Worm (Caenorhabditis elegans): ENCODE data around the gene C42D4.13.
A peak's percentile ranks its signal among the peaks of the same experiment; 100 is the strongest.

The C42D4.13 gene

ce11 chrIV:7230198-7230597, 42.3 kb upstream of the C42D4.13 start, which contains the start of gene cap-1 (continued):
- TF ChIP-seq lsl-1 (GFP tag; optimal IDR thresholded peaks at IDR 0.05) = peak; percentile 37
- peak; percentile 3 for TF ChIP-seq lin-40 (tag; optimal IDR thresholded peaks at IDR 0.05)
- TF ChIP-seq ceh-27 (GFP tag; optimal IDR thresholded peaks at IDR 0.05) = peak; percentile 41
- TF ChIP-seq ztf-18 (tag; optimal IDR thresholded peaks at IDR 0.05) = peak; percentile 32
- no peak for TF ChIP-seq lin-26 (GFP tag; IDR thresholded peaks at IDR 0.05)
- no peak for TF ChIP-seq D2030.7 (GFP tag; IDR thresholded peaks at IDR 0.05)
- peak; percentile 52 for TF ChIP-seq snpc-3.4 (tag; optimal IDR thresholded peaks at IDR 0.05)
- no peak for TF ChIP-seq Y56A3A.18 (GFP tag; IDR thresholded peaks at IDR 0.05)
- TF ChIP-seq madf-6 (GFP tag; IDR thresholded peaks at IDR 0.05) = no peak
- no peak for TF ChIP-seq cebp-1 (GFP tag; IDR thresholded peaks at IDR 0.05)
- peak; percentile 22 for TF ChIP-seq cebp-1 (tag; optimal IDR thresholded peaks at IDR 0.05)
- TF ChIP-seq F23B12.7 (tag; optimal IDR thresholded peaks at IDR 0.05; ENCODE audit: insufficient read depth) = peak; percentile 92
- peak; percentile 19 for TF ChIP-seq unc-130 (GFP tag; optimal IDR thresholded peaks at IDR 0.05)
- peak; percentile 13 for TF ChIP-seq dpl-1 (GFP tag; optimal IDR thresholded peaks at IDR 0.05)
- TF ChIP-seq mcd-1 (GFP tag; IDR thresholded peaks at IDR 0.05) = peak; percentile 88
- TF ChIP-seq snpc-1.3 (tag; optimal IDR thresholded peaks at IDR 0.05; ENCODE audit: insufficient read depth) = peak; percentile 41
- TF ChIP-seq dox-1 (GFP tag; IDR thresholded peaks at IDR 0.05) = peak; percentile 67
- TF ChIP-seq zim-3 (tag; optimal IDR thresholded peaks at IDR 0.05) = no peak
- no peak for TF ChIP-seq F57C9.4 (tag; optimal IDR thresholded peaks at IDR 0.05)
- TF ChIP-seq ztf-26 (tag; optimal IDR thresholded peaks at IDR 0.05) = no peak
- TF ChIP-seq attf-3 (GFP tag; conservative IDR thresholded peaks at IDR 0.05) = peak; percentile 38; the same call in 1 of the 2 replicates
- TF ChIP-seq B0261.1 (tag; optimal IDR thresholded peaks at IDR 0.05) = no peak
- TF ChIP-seq ceh-100 (GFP tag; IDR thresholded peaks at IDR 0.05) = peak; percentile 93
- TF ChIP-seq pbrm-1 (GFP tag; IDR thresholded peaks at IDR 0.05) = no peak
- TF ChIP-seq mes-4 (tag; optimal IDR thresholded peaks at IDR 0.05) = no peak
- TF ChIP-seq madf-10 (tag; optimal IDR thresholded peaks at IDR 0.05) = peak; percentile 8

- no peak for TF ChIP-seq nfya-2 (GFP tag; IDR thresholded peaks at IDR 0.05)
- TF ChIP-seq unc-130 (GFP tag; optimal IDR thresholded peaks at IDR 0.05) = no peak
- no peak for TF ChIP-seq F33H1.4 (GFP tag; IDR thresholded peaks at IDR 0.05)
- no peak for TF ChIP-seq F10E7.11 (tag; optimal IDR thresholded peaks at IDR 0.05)
- TF ChIP-seq lir-1 (GFP tag; conservative IDR thresholded peaks at IDR 0.05) = no peak
- TF ChIP-seq lag-1 (GFP tag; IDR thresholded peaks at IDR 0.05) = no peak
- TF ChIP-seq ama-1 (optimal IDR thresholded peaks at IDR 0.05) = no peak
- no peak for TF ChIP-seq ama-1 (GFP tag; optimal IDR thresholded peaks at IDR 0.05)
- no peak for TF ChIP-seq lin-35 (GFP tag; optimal IDR thresholded peaks at IDR 0.05)
- TF ChIP-seq D2030.7 (GFP tag; IDR thresholded peaks at IDR 0.05) = no peak
- no peak for TF ChIP-seq lsl-1 (GFP tag; optimal IDR thresholded peaks at IDR 0.05)
- TF ChIP-seq lin-40 (tag; optimal IDR thresholded peaks at IDR 0.05) = no peak
- TF ChIP-seq dpff-1 (tag; optimal IDR thresholded peaks at IDR 0.05) = no peak
- no peak for TF ChIP-seq B0261.1 (tag; optimal IDR thresholded peaks at IDR 0.05)
- no peak for TF ChIP-seq F37B4.10 (GFP tag; IDR thresholded peaks at IDR 0.05)
- no peak for TF ChIP-seq nfyb-1 (GFP tag; IDR thresholded peaks at IDR 0.05)
These were observed 40.3 kb upstream of the C42D4.13 start, which contains the start of gene D2024.5 for ce11 chrIV:7228208-7228607. D2024.5 (minus strand) TSS chrIV:7228308.

- TF ChIP-seq zim-3 (tag; optimal IDR thresholded peaks at IDR 0.05) (no peak), hmg-1.2 (GFP tag; IDR thresholded peaks at IDR 0.05) (no peak), bed-2 (GFP tag; IDR thresholded peaks at IDR 0.05) (no peak), egl-18 (GFP tag; IDR thresholded peaks at IDR 0.05) (no peak), mxl-1 (tag; optimal IDR thresholded peaks at IDR 0.05) (no peak), ztf-25 (GFP tag; IDR thresholded peaks at IDR 0.05) (no peak), snpc-1.1 (tag; optimal IDR thresholded peaks at IDR 0.05; ENCODE audit: insufficient read depth) (no peak), dox-1 (GFP tag; IDR thresholded peaks at IDR 0.05) (no peak), ceh-40 (GFP tag; IDR thresholded peaks at IDR 0.05) (no peak), rcor-1 (GFP tag; IDR thresholded peaks at IDR 0.05) (no peak), Y56A3A.18 (GFP tag; IDR thresholded peaks at IDR 0.05) (no peak), T07F8.4 (tag; optimal IDR thresholded peaks at IDR 0.05) (no peak), pha-4 (tag; optimal IDR thresholded peaks at IDR 0.05) (no peak), Y53G8AR.9 (GFP tag; conservative IDR thresholded peaks at IDR 0.05) (no peak), ceh-27 (GFP tag; optimal IDR thresholded peaks at IDR 0.05) (no peak)
These were observed 39.1 kb upstream of the C42D4.13 start, which contains the start of gene R13A1.10 for ce11 chrIV:7227072-7227471. R13A1.10 (minus strand) TSS chrIV:7227172.
